Fruit fly (Drosophila melanogaster): ENCODE measurements around the gene CG10357.

dm6 chr3L:3620932-3621331, 5.8 kb downstream of the CG10357 start, which contains the start of gene CG14974:
- no peak for TF ChIP-seq grau (tag; optimal IDR thresholded peaks at IDR 0.05)
- no peak for TF ChIP-seq CoRest (tag; optimal IDR thresholded peaks at IDR 0.05)
- no peak for TF ChIP-seq Trl (optimal IDR thresholded peaks at IDR 0.05)
- no peak for TF ChIP-seq Trl (GFP tag; optimal IDR thresholded peaks at IDR 0.05)
- no peak for TF ChIP-seq CG3847 (GFP tag; IDR thresholded peaks at IDR 0.05)
- TF ChIP-seq Dip2 (GFP tag; IDR thresholded peaks at IDR 0.05): no peak
- TF ChIP-seq lov (optimal IDR thresholded peaks at IDR 0.05): no peak
- TF ChIP-seq lov (GFP tag; IDR thresholded peaks at IDR 0.05): no peak
- TF ChIP-seq inv (GFP tag; IDR thresholded peaks at IDR 0.05; ENCODE audit: partially characterized antibody): no peak
- TF ChIP-seq pfk (GFP tag; optimal IDR thresholded peaks at IDR 0.05): no peak
- TF ChIP-seq al (GFP tag; IDR thresholded peaks at IDR 0.05): no peak
- no peak for TF ChIP-seq usp (GFP tag; optimal IDR thresholded peaks at IDR 0.05)
- TF ChIP-seq sna (GFP tag; IDR thresholded peaks at IDR 0.05; ENCODE audit: partially characterized antibody): no peak
- TF ChIP-seq MTF-1 (GFP tag; optimal IDR thresholded peaks at IDR 0.05; ENCODE audit: borderline replicate concordance): no peak

All from whole organism, embryonic.